Worm (Caenorhabditis elegans) whole organism, midembryonic: Measurements from ENCODE around the gene R151.8.

ENCODE experiments used
- T22C8.4 ChIP-seq: fragments of 200-800 bp; sonication (Bioruptor generic); IDR thresholded peaks from 2 replicates; pipeline ENCODE4 v1.3.6; 2022; ENCODE audit warnings: missing genetic modification characterization, missing compliant biosample characterization
- cog-1 ChIP-seq: sonication (generic microtip); optimal IDR thresholded peaks from 2 replicates; lab custom pipeline; 2016; ENCODE audit warnings: missing genetic modification characterization, missing compliant biosample characterization
- flt-1 ChIP-seq: fragments of 200-800 bp; sonication (Bioruptor generic); IDR thresholded peaks from 2 replicates; pipeline ENCODE4 v1.3.6; 2022; ENCODE audit warnings: missing genetic modification characterization, missing compliant biosample characterization
- ref-1 ChIP-seq: fragments of 200-800 bp; sonication (Bioruptor generic); conservative IDR thresholded peaks from 2 replicates; pipeline ENCODE4 v1.3.6; 2022; ENCODE audit warnings: missing genetic modification reagents, missing genetic modification characterization, missing compliant biosample characterization
- ztf-23 ChIP-seq: fragments of 200-800 bp; sonication (Bioruptor generic); IDR thresholded peaks from 2 replicates; pipeline ENCODE4 v1.3.6; 2022; ENCODE audit warnings: missing genetic modification reagents, missing genetic modification characterization, missing compliant biosample characterization
- ztf-29 ChIP-seq: fragments of 200-800 bp; sonication (Bioruptor generic); IDR thresholded peaks from 2 replicates; pipeline ENCODE4 v1.3.6; 2022; ENCODE audit warnings: missing genetic modification reagents, missing genetic modification characterization, missing compliant biosample characterization

- no peak for TF ChIP-seq flt-1
- no peak for TF ChIP-seq ztf-29 (GFP tag; lab: Robert Waterston, UW)
- no peak for TF ChIP-seq T22C8.4 (GFP tag; lab: Robert Waterston, UW)
- TF ChIP-seq cog-1 (tag; lab: Kevin White, UChicago) = no peak
- no peak for TF ChIP-seq ref-1 (GFP tag; lab: Robert Waterston, UW)
- no peak for TF ChIP-seq ztf-23 (GFP tag; lab: Robert Waterston, UW)
Measured at ce11 chrIII:7188300-7189052, 41.1 kb downstream of the R151.8 start, which contains the start of the genes F37C12.21 and F37C12.10.
